Worm (Caenorhabditis elegans): Measurements from ENCODE around the gene srh-133.
"Not testable (repeated sequence)": the region's sequence is repeated elsewhere in the genome, so short reads cannot be mapped to it uniquely, and the experiment has no call there.

srh-133 gene

DNA sequence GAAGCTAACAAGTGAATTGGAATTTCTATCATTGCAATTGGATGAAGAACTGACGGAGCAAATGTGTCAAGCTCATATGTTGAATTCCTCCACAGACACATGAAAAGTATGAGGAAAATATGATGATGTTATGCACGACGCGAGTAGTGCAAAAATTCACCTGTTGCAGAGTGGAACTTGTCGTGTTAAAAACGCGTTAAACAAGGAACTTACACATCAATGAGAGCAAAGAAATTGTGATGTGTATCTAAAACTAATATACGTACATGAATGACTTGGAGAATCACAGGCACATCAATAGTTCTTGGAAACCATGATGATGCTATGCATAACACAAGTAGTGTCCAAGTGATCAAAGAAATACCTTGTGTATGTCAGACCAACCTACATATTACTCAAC, 3.2 kb upstream of the srh-133 start, which contains the start of gene srh-134 (continued):
- TF ChIP-seq ctbp-1 (GFP tag; IDR thresholded peaks at IDR 0.05) (no peak), fos-1 (tag; optimal IDR thresholded peaks at IDR 0.05) (no peak), nhr-76 (tag; optimal IDR thresholded peaks at IDR 0.05) (no peak), lin-39 (tag; optimal IDR thresholded peaks at IDR 0.05) (no peak), pqm-1 (tag; optimal IDR thresholded peaks at IDR 0.05) (no peak), madf-5 (GFP tag; IDR thresholded peaks at IDR 0.05) (no peak)

DNA sequence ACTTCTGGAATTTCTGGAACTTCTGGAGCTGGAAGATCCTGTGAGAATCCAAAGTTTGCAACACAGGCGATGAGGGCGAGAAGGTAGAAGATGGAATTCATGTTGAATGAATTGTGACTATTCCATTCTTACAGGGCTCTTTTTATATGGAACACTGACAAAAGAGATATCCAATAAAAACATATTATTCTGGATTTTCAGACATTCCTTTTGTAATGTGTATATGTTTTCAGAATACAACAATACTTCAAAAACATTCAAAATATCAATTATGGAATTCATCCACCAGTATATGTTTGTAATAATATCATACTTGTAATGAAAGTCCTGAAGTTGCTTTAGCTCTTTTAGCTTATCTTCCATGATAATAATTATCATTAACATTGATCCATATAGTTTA, 3.3 kb downstream of the srh-133 start, which contains the start of gene Y59A8B.26:
TSS of gene Y59A8B.26 (minus strand) at position 101 of the 400 bp plus-strand sequence.
- not testable (repeated sequence) for TF ChIP-seq R02D3.7, nhr-77, fos-1 (tag; optimal IDR thresholded peaks at IDR 0.05)

DNA sequence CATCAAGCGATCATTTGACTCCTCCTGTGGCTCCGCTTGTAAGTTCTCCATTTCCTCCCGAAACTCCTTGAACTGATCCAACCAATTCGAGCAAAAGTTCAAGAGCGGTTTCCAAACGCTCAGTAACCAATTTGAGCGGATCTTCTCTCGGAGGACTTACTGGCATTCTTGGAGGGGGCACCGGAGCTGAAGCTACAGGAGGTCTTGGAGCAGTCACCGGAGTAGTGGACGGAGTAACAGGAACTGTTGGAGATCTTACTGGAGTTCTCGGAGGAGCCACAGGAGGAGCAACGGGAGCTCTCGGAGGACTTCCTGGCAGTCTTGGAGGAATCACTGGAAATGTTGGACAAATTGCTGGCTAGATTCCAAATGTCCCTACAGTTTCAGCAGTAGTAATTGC, 5.3 kb downstream of the srh-133 start:
- TF ChIP-seq set-16 (GFP tag; IDR thresholded peaks at IDR 0.05) (peak; percentile 60), hlh-30 (tag; optimal IDR thresholded peaks at IDR 0.05; ENCODE audit: insufficient read depth) (no peak), Y48G9A.11 (GFP tag; IDR thresholded peaks at IDR 0.05) (no peak), mdl-1 (tag; optimal IDR thresholded peaks at IDR 0.05) (no peak), zfp-2 (tag; optimal IDR thresholded peaks at IDR 0.05) (no peak)

DNA sequence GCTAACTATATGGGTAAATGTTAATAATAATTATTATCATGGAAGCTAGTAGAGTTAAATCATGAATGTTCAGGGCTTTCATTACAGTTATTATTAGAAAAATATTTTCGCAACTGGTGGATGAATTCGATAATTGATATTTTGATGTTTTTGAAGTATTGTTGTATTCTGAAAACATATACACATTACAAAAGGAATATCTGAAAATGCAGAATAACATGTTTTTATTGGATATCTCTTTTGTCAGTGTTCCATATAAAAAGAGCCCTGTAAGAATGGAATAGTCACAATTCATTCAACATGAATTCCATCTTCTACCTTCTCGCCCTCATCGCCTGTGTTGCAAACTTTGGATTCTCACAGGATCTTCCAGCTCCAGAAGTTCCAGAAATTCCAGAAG, 7.1 kb downstream of the srh-133 start, which contains the start of gene Y59A8B.19:
TSS of gene Y59A8B.19 (plus strand) at position 301 of the 400 bp plus-strand sequence.
- not testable (repeated sequence) for TF ChIP-seq ztf-11 (tag; optimal IDR thresholded peaks at IDR 0.05); ces-1 (GFP tag; optimal IDR thresholded peaks at IDR 0.05); set-16 (GFP tag; IDR thresholded peaks at IDR 0.05)

DNA sequence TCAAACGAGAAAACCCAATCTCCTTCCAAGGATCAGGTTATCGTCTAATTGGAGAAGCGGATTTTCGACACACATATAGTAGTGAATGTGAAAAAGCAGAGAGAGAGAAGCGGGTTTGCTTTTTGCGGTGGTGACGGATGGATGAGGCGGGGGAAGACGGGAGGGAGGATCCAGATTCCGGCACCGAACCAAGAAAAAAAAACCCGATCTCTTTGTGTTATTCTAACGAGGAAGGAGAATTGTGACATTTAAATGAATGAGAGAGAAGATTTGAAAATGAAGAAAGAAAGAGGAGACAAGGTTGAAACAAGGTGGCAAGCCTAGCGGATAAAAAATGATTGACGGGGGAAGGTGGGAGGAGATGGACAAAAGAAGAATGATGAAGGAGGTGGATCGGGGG, 10.1 kb downstream of the srh-133 start:
- TF ChIP-seq spr-3 (GFP tag; optimal IDR thresholded peaks at IDR 0.05) (no peak), hlh-11 (tag; optimal IDR thresholded peaks at IDR 0.05) (peak; percentile 28), fos-1 (tag; optimal IDR thresholded peaks at IDR 0.05) (no peak), nhr-48 (tag; optimal IDR thresholded peaks at IDR 0.05) (peak; percentile 26), dpl-1 (GFP tag; optimal IDR thresholded peaks at IDR 0.05) (no peak), nhr-28 (tag; optimal IDR thresholded peaks at IDR 0.05) (no peak), mdl-1 (tag; optimal IDR thresholded peaks at IDR 0.05) (no peak)

DNA sequence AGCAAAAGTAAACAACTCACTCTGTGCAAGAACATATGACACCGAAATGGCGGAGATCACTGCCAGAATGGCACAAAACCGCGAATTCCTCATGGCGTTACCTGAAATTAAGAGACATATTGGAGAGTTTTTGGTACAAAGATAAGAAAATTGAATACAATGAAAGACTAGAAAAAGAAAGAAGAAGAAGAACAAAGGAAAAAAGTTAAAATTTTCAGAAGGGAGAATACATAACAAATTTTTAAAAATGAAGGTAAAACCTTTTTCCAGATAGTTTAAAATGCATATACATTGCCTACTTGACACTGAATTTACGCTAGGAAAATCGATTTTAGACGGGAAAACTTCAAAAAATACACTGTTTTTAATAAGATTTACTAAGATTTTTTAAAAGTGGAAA, 12.7 kb downstream of the srh-133 start, which contains the start of gene lon-8:
TSS of gene lon-8 (minus strand) at position 101 of the 400 bp plus-strand sequence.
- TF ChIP-seq pqm-1 (tag; optimal IDR thresholded peaks at IDR 0.05) (no peak), T26A8.4 (GFP tag; IDR thresholded peaks at IDR 0.05) (no peak), madf-9 (GFP tag; conservative IDR thresholded peaks at IDR 0.05) (no peak), D1046.2 (GFP tag; IDR thresholded peaks at IDR 0.05) (no peak), ceh-62 (tag; optimal IDR thresholded peaks at IDR 0.05) (no peak), ZK337.2 (GFP tag; IDR thresholded peaks at IDR 0.05) (no peak), dmd-8 (GFP tag; IDR thresholded peaks at IDR 0.05) (no peak), nhr-111 (GFP tag; optimal IDR thresholded peaks at IDR 0.05) (no peak), ztf-11 (tag; optimal IDR thresholded peaks at IDR 0.05) (no peak), lin-15B (tag; optimal IDR thresholded peaks at IDR 0.05) (no peak), lim-7 (GFP tag; IDR thresholded peaks at IDR 0.05) (no peak), fos-1 (tag; optimal IDR thresholded peaks at IDR 0.05) (no peak), dve-1 (tag; optimal IDR thresholded peaks at IDR 0.05; ENCODE audit: insufficient read depth) (no peak), lin-38 (GFP tag; IDR thresholded peaks at IDR 0.05) (no peak), snpc-4 (tag; optimal IDR thresholded peaks at IDR 0.05) (no peak), ztf-7 (tag; optimal IDR thresholded peaks at IDR 0.05) (no peak), unc-39 (tag; optimal IDR thresholded peaks at IDR 0.05) (no peak)

Data from whole organism, L4 larva.